Worm (Caenorhabditis elegans) whole organism, early embryonic: ENCODE results near the gene col-155.

Source experiments
- F13C5.2 ChIP-seq: sonication (generic microtip); optimal IDR thresholded peaks from 2 replicates; lab custom pipeline; 2017; ENCODE audit warnings: mild to moderate bottlenecking, missing genetic modification characterization, inconsistent platforms, missing compliant biosample characterization
- aly-1 ChIP-seq: sonication (generic microtip); optimal IDR thresholded peaks from 2 replicates; lab custom pipeline; 2016; ENCODE audit warnings: missing genetic modification characterization, missing compliant biosample characterization
- ama-1 ChIP-seq: fragments of 150-350 bp; optimal IDR thresholded peaks from 2 replicates; lab custom pipeline; 2014
- ceh-36 ChIP-seq: sonication (generic microtip); optimal IDR thresholded peaks from 2 replicates; lab custom pipeline; 2016; ENCODE audit warnings: missing genetic modification characterization, inconsistent platforms, missing compliant biosample characterization
- flt-1 ChIP-seq: fragments of 200-800 bp; sonication (Bioruptor generic); IDR thresholded peaks from 2 replicates; pipeline ENCODE4 v1.3.6; 2022; ENCODE audit warnings: missing genetic modification characterization, missing compliant biosample characterization
- hmbx-1 ChIP-seq: sonication (generic microtip); optimal IDR thresholded peaks from 2 replicates; lab custom pipeline; 2016; ENCODE audit warnings: mild to moderate bottlenecking, missing genetic modification characterization, missing compliant biosample characterization
- hnd-1 ChIP-seq: sonication (generic microtip); optimal IDR thresholded peaks from 2 replicates; lab custom pipeline; 2016; ENCODE audit warnings: missing genetic modification characterization, missing compliant biosample characterization
- sea-1 ChIP-seq: fragments of 200-800 bp; sonication (Bioruptor generic); conservative IDR thresholded peaks from 2 replicates; pipeline ENCODE4 v1.3.6; 2022; ENCODE audit warnings: missing genetic modification characterization, missing compliant biosample characterization
- tbx-11 ChIP-seq: fragments of 200-800 bp; sonication (Bioruptor generic); IDR thresholded peaks from 2 replicates; pipeline ENCODE4 v1.3.6; 2022; ENCODE audit warnings: missing genetic modification characterization, missing compliant biosample characterization
- tbx-37 ChIP-seq: fragments of 200-800 bp; sonication (Bioruptor generic); conservative IDR thresholded peaks from 2 replicates; pipeline ENCODE4 v1.3.6; 2022; ENCODE audit warnings: missing genetic modification reagents, missing genetic modification characterization, missing compliant biosample characterization
- tra-4 ChIP-seq: sonication (generic microtip); optimal IDR thresholded peaks from 2 replicates; lab custom pipeline; 2017; ENCODE audit warnings: missing genetic modification characterization, missing compliant biosample characterization

DNA sequence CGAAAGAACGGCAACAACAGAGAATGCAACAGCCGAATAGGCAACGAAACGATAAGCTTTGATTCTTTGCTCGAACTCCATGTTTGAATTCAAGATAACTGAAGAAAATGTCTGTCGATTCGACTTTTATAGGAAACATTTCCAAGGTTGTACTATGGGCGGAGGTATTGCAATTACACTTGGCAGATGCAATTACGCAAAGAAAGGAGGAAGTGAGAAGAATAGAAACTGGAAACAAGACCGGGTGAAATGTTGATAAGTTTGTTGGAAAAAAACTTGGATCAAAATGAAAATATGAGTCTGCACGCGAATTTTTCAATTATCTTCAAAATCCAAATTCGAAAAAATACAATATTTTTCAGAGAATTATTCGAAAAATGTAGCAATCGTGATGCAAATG, at the start of gene col-155:
- no peak for TF ChIP-seq flt-1 (GFP tag; lab: Robert Waterston, UW)
- no peak for TF ChIP-seq ama-1
- TF ChIP-seq tra-4 (tag; lab: Kevin White, UChicago): no peak
- no peak for TF ChIP-seq F13C5.2 (tag; lab: Kevin White, UChicago)
- TF ChIP-seq sea-1 (GFP tag; lab: Robert Waterston, UW): no peak
- no peak for TF ChIP-seq aly-1
- no peak for TF ChIP-seq hmbx-1 (tag; lab: Kevin White, UChicago)
- no peak for TF ChIP-seq tbx-11 (GFP tag; lab: Robert Waterston, UW)
- TF ChIP-seq tbx-37 (GFP tag; lab: Robert Waterston, UW): no peak
- no peak for TF ChIP-seq hnd-1 (tag; lab: Kevin White, UChicago)
- TF ChIP-seq ceh-36: no peak
